Worm (Caenorhabditis elegans) whole organism, L2 larva: ENCODE data around the gene F21H7.2.

Experiments used
- F13H6.1 ChIP-seq: sonication (generic microtip); optimal IDR thresholded peaks from 2 replicates; lab custom pipeline; 2016; ENCODE audit warnings: missing genetic modification characterization, missing compliant biosample characterization
- R02D3.7 ChIP-seq: fragments of 150-350 bp; optimal IDR thresholded peaks from 2 replicates; lab custom pipeline; 2014; ENCODE audit warnings: missing biosample characterization, missing genetic modification characterization
- ZK546.5 ChIP-seq: sonication (generic microtip); optimal IDR thresholded peaks from 2 replicates; lab custom pipeline; 2017; ENCODE audit warnings: missing biosample characterization, missing genetic modification characterization
- alr-1 ChIP-seq: fragments of 150-350 bp; optimal IDR thresholded peaks from 2 replicates; lab custom pipeline; 2014; ENCODE audit warnings: missing biosample characterization, missing genetic modification characterization
- ama-1 ChIP-seq: fragments of 150-350 bp; optimal IDR thresholded peaks from 2 replicates; lab custom pipeline; 2018; ENCODE audit warnings: inconsistent platforms
- blmp-1 ChIP-seq: sonication (generic microtip); optimal IDR thresholded peaks from 2 replicates; lab custom pipeline; 2017; ENCODE audit warnings: missing genetic modification characterization, mild to moderate bottlenecking, missing compliant biosample characterization, antibody characterized with exemption, moderate library complexity; ENCODE audit not compliant: insufficient read depth
- ceh-16 ChIP-seq: fragments of 150-350 bp; optimal IDR thresholded peaks from 2 replicates; lab custom pipeline; 2014; ENCODE audit warnings: missing biosample characterization, missing genetic modification characterization
- crh-2 ChIP-seq: sonication (generic microtip); optimal IDR thresholded peaks from 2 replicates; lab custom pipeline; 2017; ENCODE audit warnings: missing biosample characterization, missing genetic modification characterization
- dmd-4 ChIP-seq: sonication (generic microtip); optimal IDR thresholded peaks from 2 replicates; lab custom pipeline; 2017; ENCODE audit warnings: missing biosample characterization, missing genetic modification characterization
- egl-27 ChIP-seq: sonication (generic microtip); optimal IDR thresholded peaks from 3 replicates; lab custom pipeline; 2017; ENCODE audit warnings: missing biosample characterization, missing genetic modification reagents, missing genetic modification characterization
- elt-1 ChIP-seq: fragments of 150-350 bp; optimal IDR thresholded peaks from 2 replicates; lab custom pipeline; 2014; ENCODE audit warnings: missing biosample characterization, missing genetic modification characterization
- elt-3 ChIP-seq: sonication (generic microtip); optimal IDR thresholded peaks from 2 replicates; lab custom pipeline; 2017; ENCODE audit warnings: missing biosample characterization, missing genetic modification characterization
- fos-1 ChIP-seq: fragments of 150-350 bp; optimal IDR thresholded peaks from 2 replicates; lab custom pipeline; 2014; ENCODE audit warnings: missing biosample characterization, missing genetic modification characterization
- lin-11 ChIP-seq: fragments of 150-350 bp; sonication (generic microtip); optimal IDR thresholded peaks from 2 replicates; lab custom pipeline; 2014; ENCODE audit warnings: missing biosample characterization, missing genetic modification characterization, inconsistent platforms, mixed read lengths
- lin-13 ChIP-seq: fragments of 150-350 bp; optimal IDR thresholded peaks from 2 replicates; lab custom pipeline; 2014; ENCODE audit warnings: missing biosample characterization, missing genetic modification reagents, missing genetic modification characterization
- lin-39 ChIP-seq: fragments of 150-350 bp; optimal IDR thresholded peaks from 2 replicates; lab custom pipeline; 2014; ENCODE audit warnings: missing biosample characterization, missing genetic modification reagents, missing genetic modification characterization
- mab-5 ChIP-seq: fragments of 150-350 bp; optimal IDR thresholded peaks from 2 replicates; lab custom pipeline; 2014; ENCODE audit warnings: missing biosample characterization, missing genetic modification characterization
- mbf-1 ChIP-seq: sonication (generic microtip); optimal IDR thresholded peaks from 2 replicates; lab custom pipeline; 2017; ENCODE audit warnings: missing biosample characterization, missing genetic modification characterization
- nhr-10 ChIP-seq: sonication (generic microtip); optimal IDR thresholded peaks from 2 replicates; lab custom pipeline; 2017; ENCODE audit warnings: missing biosample characterization, missing genetic modification characterization
- nhr-11 ChIP-seq: fragments of 150-350 bp; optimal IDR thresholded peaks from 2 replicates; lab custom pipeline; 2014; ENCODE audit warnings: missing biosample characterization, missing genetic modification characterization
- nhr-12 ChIP-seq: fragments of 150-350 bp; optimal IDR thresholded peaks from 2 replicates; lab custom pipeline; 2014; ENCODE audit warnings: missing biosample characterization, missing genetic modification characterization
- nhr-129 ChIP-seq: fragments of 150-350 bp; optimal IDR thresholded peaks from 2 replicates; lab custom pipeline; 2014; ENCODE audit warnings: missing biosample characterization, missing genetic modification characterization
- nhr-21 ChIP-seq: fragments of 150-350 bp; optimal IDR thresholded peaks from 2 replicates; lab custom pipeline; 2014; ENCODE audit warnings: missing biosample characterization, missing genetic modification characterization
- nhr-6 ChIP-seq: fragments of 150-350 bp; optimal IDR thresholded peaks from 2 replicates; lab custom pipeline; 2014; ENCODE audit warnings: missing biosample characterization, missing genetic modification characterization
- nhr-77 ChIP-seq: fragments of 150-350 bp; optimal IDR thresholded peaks from 2 replicates; lab custom pipeline; 2014; ENCODE audit warnings: missing biosample characterization, missing genetic modification characterization
- peb-1 ChIP-seq: fragments of 150-350 bp; optimal IDR thresholded peaks from 2 replicates; lab custom pipeline; 2014; ENCODE audit warnings: missing biosample characterization, missing genetic modification characterization
- sem-4 ChIP-seq: fragments of 150-350 bp; optimal IDR thresholded peaks from 2 replicates; lab custom pipeline; 2014; ENCODE audit warnings: missing biosample characterization, missing genetic modification reagents, missing genetic modification characterization
- skn-1 ChIP-seq: sonication (generic microtip); optimal IDR thresholded peaks from 2 replicates; lab custom pipeline; 2017; ENCODE audit warnings: missing biosample characterization, missing genetic modification characterization
- sma-3 ChIP-seq: sonication (generic microtip); optimal IDR thresholded peaks from 2 replicates; lab custom pipeline; 2016; ENCODE audit warnings: missing genetic modification reagents, missing genetic modification characterization, missing compliant biosample characterization
- sma-9 ChIP-seq, 2 experiments: fragments of 150-350 bp in 1 of 2; sonication (generic microtip) in 1 of 2; optimal IDR thresholded peaks; 2 replicates each; lab custom pipeline; 2014 to 2016; ENCODE audit warnings: missing genetic modification characterization in 2 of 2, mild to moderate bottlenecking in 1 of 2, missing biosample characterization in 1 of 2, missing compliant biosample characterization in 1 of 2, missing genetic modification reagents in 1 of 2, moderate library complexity in 1 of 2
- snpc-4 ChIP-seq: fragments of 150-350 bp; optimal IDR thresholded peaks from 2 replicates; lab custom pipeline; 2014; ENCODE audit warnings: missing biosample characterization, missing genetic modification characterization
- unc-55 ChIP-seq: fragments of 150-350 bp; sonication (generic microtip); optimal IDR thresholded peaks from 3 replicates; lab custom pipeline; 2014; ENCODE audit warnings: missing biosample characterization, missing genetic modification reagents, missing genetic modification characterization
- zag-1 ChIP-seq: fragments of 150-350 bp; optimal IDR thresholded peaks from 2 replicates; lab custom pipeline; 2014; ENCODE audit warnings: missing biosample characterization, missing genetic modification characterization
- ztf-11 ChIP-seq: sonication (generic microtip); optimal IDR thresholded peaks from 2 replicates; lab custom pipeline; 2017; ENCODE audit warnings: missing biosample characterization, missing genetic modification characterization

The F21H7.2 gene

DNA sequence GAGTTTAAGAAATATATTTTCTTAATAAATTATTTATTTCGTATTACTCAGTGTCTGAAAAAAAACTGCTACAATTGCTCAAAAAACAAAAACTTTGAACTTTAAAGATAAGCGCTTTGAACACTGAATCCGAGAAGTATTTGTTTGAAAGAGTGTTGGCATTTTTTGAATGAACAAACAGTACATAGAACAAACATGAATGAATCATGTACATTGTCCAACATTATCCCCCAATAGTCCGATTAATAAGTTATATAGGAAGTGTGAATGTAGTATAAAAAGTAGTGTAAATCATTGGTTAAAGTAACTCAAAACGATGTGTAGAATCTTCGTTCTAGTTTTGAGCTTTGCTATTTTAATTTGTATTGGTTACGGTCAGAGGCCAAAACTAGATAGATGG is 28.1 kb downstream of the F21H7.2 start, which contains the start of gene F11A5.17:
TSS of gene F11A5.17 (plus strand) at position 301 of the 400 bp plus-strand sequence.
- TF ChIP-seq elt-1 (tag; lab: Kevin White, UChicago) (no peak), nhr-21 (tag; lab: Kevin White, UChicago) (no peak), F13H6.1 (no peak), unc-55 (GFP tag; lab: Kevin White, UChicago) (no peak), ama-1 (lab: Kevin White, UChicago) (no peak), mab-5 (tag; lab: Kevin White, UChicago) (no peak), skn-1 (tag; lab: Kevin White, UChicago) (no peak), sem-4 (tag; lab: Kevin White, UChicago) (no peak), zag-1 (tag; lab: Kevin White, UChicago) (no peak), nhr-6 (tag; lab: Kevin White, UChicago) (no peak), blmp-1 (tag; lab: Kevin White, UChicago) (no peak), sma-3 (GFP tag; lab: Kevin White, UChicago) (no peak), mbf-1 (tag; lab: Kevin White, UChicago) (no peak), R02D3.7 (tag; lab: Kevin White, UChicago) (no peak), nhr-129 (tag; lab: Kevin White, UChicago) (no peak), snpc-4 (tag; lab: Kevin White, UChicago) (no peak), peb-1 (tag; lab: Kevin White, UChicago) (no peak), alr-1 (tag; lab: Kevin White, UChicago) (no peak)

DNA sequence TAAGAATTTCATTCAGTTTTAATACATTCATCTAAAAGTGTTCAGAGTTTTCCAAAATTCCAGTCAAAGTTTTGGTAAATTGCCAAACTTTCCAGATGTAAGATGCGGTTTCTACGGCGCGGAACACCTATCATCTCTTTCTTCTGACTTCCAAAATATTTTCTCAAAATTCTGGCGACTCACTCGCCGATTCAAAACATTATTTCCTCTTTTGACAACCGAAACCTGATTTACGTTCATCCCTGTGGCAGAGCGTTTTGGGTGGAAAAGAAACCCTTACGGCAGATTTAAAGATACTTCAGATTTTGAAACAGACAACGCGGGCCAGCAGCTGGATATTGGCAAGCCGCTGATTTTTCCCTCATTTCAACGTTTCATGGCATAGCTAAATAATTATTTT is 31.8 kb downstream of the F21H7.2 start, which contains the start of gene F11A5.5:
TSS of gene F11A5.5 (plus strand) at position 301 of the 400 bp plus-strand sequence.
- TF ChIP-seq dmd-4 (tag; lab: Kevin White, UChicago), result no peak
- TF ChIP-seq sem-4 (tag; lab: Kevin White, UChicago), result no peak
- no peak for TF ChIP-seq skn-1 (tag; lab: Kevin White, UChicago)
- no peak for TF ChIP-seq nhr-12

DNA sequence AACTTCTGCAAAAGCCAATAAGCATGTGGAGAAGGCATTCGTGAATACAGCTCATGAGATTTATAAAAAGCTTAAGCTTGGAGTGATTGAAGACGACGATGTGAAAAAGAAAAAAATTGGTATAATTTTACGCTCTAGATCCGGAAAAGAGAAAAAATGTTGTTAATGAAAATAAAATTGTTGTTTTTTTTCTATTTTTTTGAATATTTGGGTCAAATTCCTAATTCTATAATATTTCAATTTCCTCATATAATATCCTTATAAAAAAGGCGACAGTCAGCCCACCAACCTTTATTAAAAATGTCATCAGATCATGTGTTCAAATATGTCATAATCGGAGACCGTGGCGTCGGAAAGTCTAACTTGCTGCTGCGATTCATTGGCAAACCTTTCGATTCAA is 34.4 kb downstream of the F21H7.2 start, which contains the start of gene rabr-3:
TSS of gene rabr-3 (plus strand) at position 301 of the 400 bp plus-strand sequence.
- TF ChIP-seq mab-5 (tag; lab: Kevin White, UChicago) (no peak), nhr-77 (tag; lab: Kevin White, UChicago) (no peak), snpc-4 (tag; lab: Kevin White, UChicago) (no peak), ZK546.5 (no peak), sma-9 (GFP tag; optimal IDR thresholded peaks at IDR 0.05; lab: Kevin White, UChicago) (no peak), sma-9 (tag; optimal IDR thresholded peaks at IDR 0.05; lab: Kevin White, UChicago) (no peak), elt-1 (tag; lab: Kevin White, UChicago) (no peak), fos-1 (no peak), ceh-16 (tag; lab: Kevin White, UChicago) (no peak), sem-4 (tag; lab: Kevin White, UChicago) (no peak), lin-13 (GFP tag; lab: Kevin White, UChicago) (no peak), unc-55 (GFP tag; lab: Kevin White, UChicago) (no peak), ztf-11 (tag; lab: Kevin White, UChicago) (no peak), F13H6.1 (no peak), egl-27 (tag; lab: Kevin White, UChicago) (no peak), sma-3 (GFP tag; lab: Kevin White, UChicago) (no peak), lin-11 (tag; lab: Kevin White, UChicago) (no peak)

DNA sequence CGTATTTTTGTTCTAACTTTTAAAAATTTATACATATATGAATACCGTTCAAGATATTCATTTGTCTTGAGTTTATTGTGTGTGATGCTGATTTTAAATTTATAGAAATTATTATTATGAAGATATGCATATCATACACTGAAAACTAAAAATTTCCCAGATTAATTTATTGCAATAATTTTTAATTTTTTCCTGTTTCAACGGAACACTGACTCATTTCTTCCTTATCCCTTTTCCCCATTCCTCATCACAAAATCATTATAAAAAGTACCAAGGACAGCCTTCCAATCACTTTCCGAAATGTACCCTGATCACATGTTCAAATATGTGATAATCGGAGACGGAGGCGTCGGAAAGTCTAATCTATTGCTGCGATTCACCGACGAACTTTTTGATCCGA is 35.2 kb downstream of the F21H7.2 start, which contains the start of gene rabr-4:
TSS of gene rabr-4 (plus strand) at position 301 of the 400 bp plus-strand sequence.
- TF ChIP-seq nhr-129 (tag; lab: Kevin White, UChicago) (no peak), R02D3.7 (tag; lab: Kevin White, UChicago) (no peak), lin-39 (tag; lab: Kevin White, UChicago) (no peak), peb-1 (tag; lab: Kevin White, UChicago) (no peak), blmp-1 (tag; lab: Kevin White, UChicago) (no peak)
- TF ChIP-seq, all 48 proteins: peak for 0

DNA sequence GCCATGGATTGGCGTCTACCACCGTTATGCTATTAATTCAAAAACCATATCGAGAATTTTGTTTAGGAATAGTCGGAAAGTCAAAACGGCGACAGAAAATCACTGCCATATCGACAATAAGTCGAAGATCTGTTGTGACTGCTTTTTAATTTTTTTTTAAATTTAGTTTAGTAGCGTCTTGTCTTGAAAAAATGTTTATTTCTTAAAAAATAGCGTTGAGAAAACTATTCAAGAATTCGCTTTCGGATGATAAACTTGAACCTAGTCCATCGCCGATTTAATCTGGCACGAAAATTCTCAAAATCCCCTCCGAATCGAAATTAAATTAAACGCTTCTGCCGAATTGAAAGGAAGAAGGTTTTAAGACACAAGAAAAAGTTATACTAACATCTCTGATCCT is 37.7 kb downstream of the F21H7.2 start, which contains the start of gene srh-279:
TSS of gene srh-279 (plus strand) at position 301 of the 400 bp plus-strand sequence.
- no peak for TF ChIP-seq nhr-11 (tag; lab: Kevin White, UChicago)
- no peak for TF ChIP-seq ZK546.5
- TF ChIP-seq mab-5 (tag; lab: Kevin White, UChicago), result no peak
- TF ChIP-seq crh-2 (tag; lab: Kevin White, UChicago), result no peak
- TF ChIP-seq nhr-129 (tag; lab: Kevin White, UChicago), result no peak
- no peak for TF ChIP-seq skn-1 (tag; lab: Kevin White, UChicago)
- no peak for TF ChIP-seq ztf-11 (tag; lab: Kevin White, UChicago)
- TF ChIP-seq elt-3, result no peak
- TF ChIP-seq nhr-10 (tag; lab: Kevin White, UChicago), result no peak
- no peak for TF ChIP-seq alr-1 (tag; lab: Kevin White, UChicago)
- no peak for TF ChIP-seq sma-9 (GFP tag; optimal IDR thresholded peaks at IDR 0.05; lab: Kevin White, UChicago)
- TF ChIP-seq sma-9 (tag; optimal IDR thresholded peaks at IDR 0.05; lab: Kevin White, UChicago), result no peak
